Fruit fly (Drosophila melanogaster) whole organism, embryonic: ENCODE measurements around the gene CG33934.

ENCODE experiments used
- ATbp ChIP-seq: fragments of 200-800 bp; sonication (Bioruptor generic); optimal IDR thresholded peaks from 2 replicates; lab custom pipeline; 2017; ENCODE audit warnings: missing biosample characterization, mild to moderate bottlenecking, missing genetic modification characterization, missing genetic modification reagents
- Asciz ChIP-seq: fragments of 200-800 bp; sonication (Bioruptor generic); optimal IDR thresholded peaks from 2 replicates; lab custom pipeline; 2017; ENCODE audit warnings: missing biosample characterization, mild to moderate bottlenecking, missing genetic modification characterization, missing genetic modification reagents
- Atf6 ChIP-seq: fragments of 200-800 bp; sonication (Bioruptor generic); IDR thresholded peaks from 2 replicates; pipeline ENCODE4 v1.3.6; 2022; ENCODE audit warnings: missing biosample characterization, missing genetic modification characterization
- Blimp-1 ChIP-seq: fragments of 200-800 bp; sonication (Bioruptor generic); optimal IDR thresholded peaks from 3 replicates; lab custom pipeline; 2018; ENCODE audit warnings: missing biosample characterization, missing genetic modification characterization, mild to moderate bottlenecking, moderate library complexity, missing genetic modification reagents
- CG10462 ChIP-seq: fragments of 200-800 bp; sonication (Bioruptor generic); optimal IDR thresholded peaks from 2 replicates; lab custom pipeline; 2016; ENCODE audit warnings: missing biosample characterization, missing genetic modification characterization
- CG11695 ChIP-seq: fragments of 200-800 bp; sonication (Bioruptor generic); IDR thresholded peaks from 3 replicates; pipeline ENCODE4 v1.3.6; 2022; ENCODE audit warnings: missing biosample characterization, missing genetic modification characterization
- CG1233 ChIP-seq: fragments of 200-800 bp; sonication (Bioruptor generic); optimal IDR thresholded peaks from 4 replicates; lab custom pipeline; 2018; ENCODE audit warnings: missing biosample characterization, mild to moderate bottlenecking, missing genetic modification characterization
- CG13296 ChIP-seq: fragments of 200-800 bp; sonication (Bioruptor generic); optimal IDR thresholded peaks from 3 replicates; lab custom pipeline; 2018; ENCODE audit warnings: missing biosample characterization, mild to moderate bottlenecking, missing genetic modification characterization
- CG14050 ChIP-seq: fragments of 200-800 bp; sonication (Bioruptor generic); IDR thresholded peaks from 3 replicates; pipeline ENCODE4 v1.3.6; 2022; ENCODE audit warnings: missing biosample characterization, missing genetic modification characterization
- CG14860 ChIP-seq: fragments of 200-800 bp; sonication (Bioruptor generic); IDR thresholded peaks from 3 replicates; pipeline ENCODE4 v1.3.6; 2022; ENCODE audit warnings: missing biosample characterization, missing genetic modification characterization; ENCODE audit not compliant: partially characterized antibody
- CG15514 ChIP-seq: fragments of 200-800 bp; sonication (Bioruptor generic); optimal IDR thresholded peaks from 3 replicates; lab custom pipeline; 2017; ENCODE audit warnings: missing biosample characterization, missing genetic modification characterization, mild to moderate bottlenecking, moderate library complexity, missing genetic modification reagents
- CG17359 ChIP-seq: fragments of 200-800 bp; sonication (Bioruptor generic); optimal IDR thresholded peaks from 3 replicates; lab custom pipeline; 2018; ENCODE audit warnings: missing biosample characterization, mild to moderate bottlenecking, missing genetic modification characterization, moderate library complexity
- CG17612 ChIP-seq: fragments of 200-800 bp; sonication (Bioruptor generic); IDR thresholded peaks from 2 replicates; pipeline ENCODE4 v1.3.6; 2022; ENCODE audit warnings: missing biosample characterization, missing genetic modification characterization
- CG17802 ChIP-seq: fragments of 200-800 bp; sonication (Bioruptor generic); optimal IDR thresholded peaks from 2 replicates; lab custom pipeline; 2018; ENCODE audit warnings: missing biosample characterization, mild to moderate bottlenecking, missing genetic modification characterization, moderate library complexity
- CG17912 ChIP-seq: fragments of 200-800 bp; sonication (Bioruptor generic); optimal IDR thresholded peaks from 2 replicates; lab custom pipeline; 2018; ENCODE audit warnings: missing biosample characterization, mild to moderate bottlenecking, missing genetic modification characterization
- CG2120 ChIP-seq: fragments of 200-800 bp; sonication (Bioruptor generic); optimal IDR thresholded peaks from 3 replicates; lab custom pipeline; 2016; ENCODE audit warnings: missing biosample characterization, missing genetic modification characterization
- CG2678 ChIP-seq: fragments of 200-800 bp; sonication (Bioruptor generic); optimal IDR thresholded peaks from 3 replicates; lab custom pipeline; 2019; ENCODE audit warnings: missing biosample characterization, mild to moderate bottlenecking, missing genetic modification characterization, moderate library complexity
- CG34224 ChIP-seq: fragments of 200-800 bp; sonication (Bioruptor generic); IDR thresholded peaks from 3 replicates; pipeline ENCODE4 v1.3.6; 2022; ENCODE audit warnings: missing biosample characterization, missing genetic modification characterization; ENCODE audit not compliant: partially characterized antibody
- CG34376 ChIP-seq: fragments of 200-800 bp; sonication (Bioruptor generic); optimal IDR thresholded peaks from 2 replicates; lab custom pipeline; 2018; ENCODE audit warnings: missing biosample characterization, mild to moderate bottlenecking, missing genetic modification characterization
- CG4617 ChIP-seq: fragments of 200-800 bp; sonication (Bioruptor generic); optimal IDR thresholded peaks from 3 replicates; lab custom pipeline; 2016; ENCODE audit warnings: missing biosample characterization, missing genetic modification characterization, borderline replicate concordance
- CG5245 ChIP-seq: fragments of 200-800 bp; sonication (Bioruptor generic); optimal IDR thresholded peaks from 3 replicates; lab custom pipeline; 2016; ENCODE audit warnings: missing biosample characterization, missing genetic modification characterization
- CG6765 ChIP-seq: fragments of 200-800 bp; sonication (Bioruptor generic); optimal IDR thresholded peaks from 3 replicates; lab custom pipeline; 2017; ENCODE audit warnings: missing biosample characterization, mild to moderate bottlenecking, missing genetic modification characterization
- CG6791 ChIP-seq: fragments of 200-800 bp; sonication (Bioruptor generic); IDR thresholded peaks from 3 replicates; pipeline ENCODE4 v1.3.6; 2022; ENCODE audit warnings: missing biosample characterization, missing genetic modification characterization; ENCODE audit not compliant: partially characterized antibody
- CG7357 ChIP-seq: fragments of 200-800 bp; sonication (Bioruptor generic); IDR thresholded peaks from 3 replicates; pipeline ENCODE4 v1.3.6; 2022; ENCODE audit warnings: missing biosample characterization, missing genetic modification characterization
- CG7963 ChIP-seq: fragments of 200-800 bp; sonication (Bioruptor generic); IDR thresholded peaks from 3 replicates; pipeline ENCODE4 v1.3.6; 2022; ENCODE audit warnings: missing biosample characterization, missing genetic modification characterization; ENCODE audit not compliant: partially characterized antibody
- Deaf1 ChIP-seq: fragments of 200-800 bp; optimal IDR thresholded peaks from 3 replicates; lab custom pipeline; 2019; ENCODE audit warnings: missing biosample characterization, mild to moderate bottlenecking, missing genetic modification characterization, moderate library complexity
- Fer3 ChIP-seq: fragments of 200-800 bp; sonication (Bioruptor generic); optimal IDR thresholded peaks from 2 replicates; lab custom pipeline; 2018; ENCODE audit warnings: missing biosample characterization, mild to moderate bottlenecking, missing genetic modification characterization, moderate library complexity
- HLH4C ChIP-seq: fragments of 200-800 bp; sonication (Bioruptor generic); IDR thresholded peaks from 3 replicates; pipeline ENCODE4 v1.3.6; 2022; ENCODE audit warnings: missing biosample characterization, missing genetic modification characterization; ENCODE audit not compliant: partially characterized antibody
- Hr78 ChIP-seq, 2 experiments: fragments of 200-800 bp in 1 of 2; fragments of >200 bp in 1 of 2; sonication (Bioruptor generic) in 1 of 2; optimal IDR thresholded peaks; 2 replicates each; lab custom pipeline; 2017 to 2019; ENCODE audit warnings: missing biosample characterization in 2 of 2, missing genetic modification characterization in 2 of 2, mild to moderate bottlenecking in 1 of 2, moderate library complexity in 1 of 2
- Med ChIP-seq: fragments of 200-800 bp; sonication (Bioruptor generic); peaks from one replicate; lab custom pipeline; 2016; ENCODE audit warnings: missing biosample characterization, missing genetic modification characterization, mild to moderate bottlenecking, inconsistent platforms, moderate library complexity
- NFAT ChIP-seq: fragments of 200-800 bp; sonication (Bioruptor generic); IDR thresholded peaks from 2 replicates; pipeline ENCODE4 v1.3.6; 2022; ENCODE audit warnings: missing biosample characterization, missing genetic modification characterization
- Nf-YC ChIP-seq: fragments of 200-800 bp; optimal IDR thresholded peaks from 3 replicates; lab custom pipeline; 2019; ENCODE audit warnings: missing biosample characterization, mild to moderate bottlenecking, missing genetic modification characterization, moderate library complexity
- Poxn ChIP-seq: fragments of 200-800 bp; sonication (Bioruptor generic); IDR thresholded peaks from 2 replicates; pipeline ENCODE4 v1.3.6; 2022; ENCODE audit warnings: missing biosample characterization, missing genetic modification characterization
- Sin3A ChIP-seq: fragments of >200 bp; optimal IDR thresholded peaks from 2 replicates; lab custom pipeline; 2018
- Spps ChIP-seq: fragments of 200-800 bp; sonication (Bioruptor generic); optimal IDR thresholded peaks from 2 replicates; lab custom pipeline; 2018; ENCODE audit warnings: missing biosample characterization, mild to moderate bottlenecking, missing genetic modification characterization
- ase ChIP-seq: fragments of 200-800 bp; sonication (Bioruptor generic); IDR thresholded peaks from 3 replicates; pipeline ENCODE4 v1.3.6; 2022; ENCODE audit warnings: missing biosample characterization, missing genetic modification characterization
- bcd ChIP-seq: fragments of 200-800 bp; sonication (Bioruptor generic); optimal IDR thresholded peaks from 2 replicates; lab custom pipeline; 2017; ENCODE audit warnings: missing biosample characterization, mild to moderate bottlenecking, missing genetic modification characterization
- cato ChIP-seq: fragments of 200-800 bp; sonication (Bioruptor generic); optimal IDR thresholded peaks from 2 replicates; lab custom pipeline; 2016; ENCODE audit warnings: missing biosample characterization, missing genetic modification characterization, borderline replicate concordance
- fu2 ChIP-seq: fragments of 200-800 bp; sonication (Bioruptor generic); optimal IDR thresholded peaks from 2 replicates; lab custom pipeline; 2016; ENCODE audit warnings: missing biosample characterization, missing genetic modification characterization
- gfzf ChIP-seq: fragments of 200-800 bp; sonication (Bioruptor generic); optimal IDR thresholded peaks from 2 replicates; lab custom pipeline; 2016; ENCODE audit warnings: missing biosample characterization, mild to moderate bottlenecking, missing genetic modification characterization, moderate library complexity
- hkb ChIP-seq, 2 experiments: fragments of 200-800 bp in 1 of 2; fragments of >200 bp in 1 of 2; sonication (Bioruptor generic) in 1 of 2; IDR thresholded peaks in 1 of 2; optimal IDR thresholded peaks in 1 of 2; 2 replicates each; pipeline versions ENCODE4 v1.3.6 to Lab custom; 2017 to 2022; ENCODE audit warnings: missing biosample characterization in 1 of 2, missing genetic modification characterization in 1 of 2
- insv ChIP-seq, 2 experiments: fragments of 200-800 bp; sonication (Bioruptor generic); optimal IDR thresholded peaks; 3 replicates each; lab custom pipeline; 2016 to 2018; ENCODE audit warnings: missing biosample characterization in 2 of 2, missing genetic modification characterization in 2 of 2
- kah ChIP-seq: fragments of 200-800 bp; sonication (Bioruptor generic); optimal IDR thresholded peaks from 2 replicates; lab custom pipeline; 2018; ENCODE audit warnings: missing biosample characterization, mild to moderate bottlenecking, missing genetic modification characterization
- mirr ChIP-seq: fragments of 200-800 bp; sonication (Bioruptor generic); optimal IDR thresholded peaks from 3 replicates; lab custom pipeline; 2018; ENCODE audit warnings: missing biosample characterization, mild to moderate bottlenecking, missing genetic modification characterization
- odd ChIP-seq: fragments of 200-800 bp; sonication (Bioruptor generic); optimal IDR thresholded peaks from 2 replicates; lab custom pipeline; 2017; ENCODE audit warnings: missing biosample characterization, mild to moderate bottlenecking, missing genetic modification characterization
- pan ChIP-seq, 4 experiments: fragments of >200 bp in 3 of 4; fragments of 200-800 bp in 1 of 4; sonication (Bioruptor generic) in 1 of 4; optimal IDR thresholded peaks in 3 of 4; IDR thresholded peaks in 1 of 4; 2 replicates each; pipeline versions ENCODE4 v1.3.6 to Lab custom; 2017 to 2022; ENCODE audit warnings: missing biosample characterization in 2 of 4, missing genetic modification characterization in 2 of 4, mixed read lengths in 1 of 4
- sisA ChIP-seq: fragments of 200-800 bp; sonication (Bioruptor generic); IDR thresholded peaks from 2 replicates; pipeline ENCODE4 v1.3.6; 2022; ENCODE audit warnings: missing biosample characterization, missing genetic modification characterization

Gene CG33934

DNA sequence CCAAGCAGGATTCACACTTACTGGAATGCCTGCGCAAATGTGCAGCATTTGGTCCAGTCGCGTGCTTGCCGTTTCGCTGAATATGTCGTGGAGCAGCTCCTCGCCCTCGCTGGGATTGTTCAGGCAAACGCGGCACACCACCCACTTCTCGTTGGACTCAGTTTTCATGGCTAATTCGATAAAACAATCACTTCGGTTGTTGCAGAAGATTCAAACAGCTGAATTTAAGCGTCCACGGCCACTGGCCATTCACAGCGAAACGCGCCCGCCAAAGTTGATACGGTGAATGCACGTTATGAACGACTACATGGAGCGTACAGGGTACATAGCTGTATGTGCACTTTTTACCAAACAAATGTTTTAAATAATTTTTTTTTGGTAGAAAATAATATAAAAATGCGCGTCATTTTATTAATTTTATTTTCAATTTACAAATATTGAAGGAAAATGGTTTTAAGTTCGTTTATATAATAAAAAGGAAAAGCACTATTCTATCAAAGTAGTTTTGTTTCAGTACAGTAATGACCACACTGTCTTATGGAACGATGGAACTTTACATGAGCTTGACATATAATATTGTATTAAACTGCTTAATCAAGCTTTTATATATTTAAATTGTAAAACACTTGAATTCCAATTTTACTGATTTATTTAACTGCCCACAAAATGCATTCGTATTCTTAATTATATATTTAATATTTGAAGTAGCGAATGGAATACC lies 11.4 kb upstream of the CG33934 start, which contains the start of gene trem (continued):
- TF ChIP-seq HLH4C (no peak), CG5245 (GFP tag; lab: Kevin White, UChicago) (no peak), CG34224 (no peak), gfzf (no peak), CG17359 (tag; lab: Kevin White, UChicago) (peak; percentile 52), CG6791 (GFP tag; lab: Robert Waterston, UW) (no peak), kah (GFP tag; lab: Kevin White, UChicago) (peak; percentile 8), CG11695 (GFP tag; lab: Robert Waterston, UW) (peak; percentile 49; the same call in 1 of the 3 replicates), CG7357 (GFP tag; lab: Robert Waterston, UW) (peak; percentile 55; the same call in 1 of the 3 replicates), CG17612 (0 out of 2 replicates have a peak, but pooled peaks have one; percentile 25), hkb (optimal IDR thresholded peaks at IDR 0.05; lab: Kevin White, UChicago) (no peak), hkb (GFP tag; IDR thresholded peaks at IDR 0.05; lab: Robert Waterston, UW) (no peak), Fer3 (tag; lab: Kevin White, UChicago) (peak; percentile 63), CG2120 (GFP tag; lab: Kevin White, UChicago) (peak; percentile 76), CG6765 (GFP tag; lab: Kevin White, UChicago) (peak; percentile 19), ATbp (GFP tag; lab: Kevin White, UChicago) (no peak), Deaf1 (tag; lab: Kevin White, UChicago) (no peak), odd (GFP tag; lab: Kevin White, UChicago) (no peak), Spps (tag; lab: Kevin White, UChicago) (no peak), Med (GFP tag; lab: Kevin White, UChicago) (peak; percentile 78), CG34376 (no peak), Nf-YC (tag; lab: Kevin White, UChicago) (peak; percentile 69), CG17802 (peak; percentile 41), CG10462 (peak; percentile 65), insv (GFP tag; optimal IDR thresholded peaks at IDR 0.05; lab: Kevin White, UChicago) (peak in 1 of 2 experiments; percentile 34), CG4617 (GFP tag; lab: Kevin White, UChicago) (peak; percentile 21), mirr (GFP tag; lab: Kevin White, UChicago) (no peak), CG2678 (tag; lab: Kevin White, UChicago) (peak; percentile 83), CG17912 (no peak), sisA (GFP tag; lab: Robert Waterston, UW) (peak; percentile 78), Poxn (GFP tag; lab: Robert Waterston, UW) (no peak), CG1233 (GFP tag; lab: Kevin White, UChicago) (peak; percentile 83), bcd (GFP tag; lab: Kevin White, UChicago) (peak; percentile 79), Atf6 (peak; percentile 47; the same call in 1 of the 2 replicates), CG14860 (GFP tag; lab: Robert Waterston, UW) (no peak), NFAT (GFP tag; lab: Robert Waterston, UW) (peak; percentile 66), fu2 (GFP tag; lab: Kevin White, UChicago) (peak; percentile 2), Asciz (GFP tag; lab: Kevin White, UChicago) (no peak), CG13296 (GFP tag; lab: Kevin White, UChicago) (peak; percentile 41), CG15514 (GFP tag; lab: Kevin White, UChicago) (peak; percentile 1), Hr78 (GFP tag; optimal IDR thresholded peaks at IDR 0.05; lab: Kevin White, UChicago) (no peak), cato (GFP tag; lab: Kevin White, UChicago) (peak; percentile 73), Sin3A (peak; percentile 0), CG7963 (GFP tag; lab: Robert Waterston, UW) (no peak), Blimp-1 (GFP tag; lab: Kevin White, UChicago) (no peak), ase (GFP tag; lab: Robert Waterston, UW) (peak; percentile 43; the same call in 2 of the 3 replicates), CG14050 (peak; percentile 25; the same call in 1 of the 3 replicates), pan (optimal IDR thresholded peaks at IDR 0.05; lab: Kevin White, UChicago) (no peak), pan (GFP tag; optimal IDR thresholded peaks at IDR 0.05 in 1 of 2, IDR thresholded peaks at IDR 0.05 in 1 of 2) (peak in 1 of 2 experiments; percentile 69)
